Worm (Caenorhabditis elegans): Measurements from ENCODE around the gene F13H8.8.

- TF ChIP-seq mep-1 (tag; optimal IDR thresholded peaks at IDR 0.05) (no peak), ceh-62 (tag; optimal IDR thresholded peaks at IDR 0.05) (no peak), ZK546.5 (tag; optimal IDR thresholded peaks at IDR 0.05) (no peak), fkh-10 (GFP tag; optimal IDR thresholded peaks at IDR 0.05) (no peak), dve-1 (tag; optimal IDR thresholded peaks at IDR 0.05; ENCODE audit: insufficient read depth) (no peak), lir-3 (tag; optimal IDR thresholded peaks at IDR 0.05) (no peak), jun-1 (tag; optimal IDR thresholded peaks at IDR 0.05) (no peak), Y105C5A.15 (GFP tag; IDR thresholded peaks at IDR 0.05) (no peak)
Observed at ce11 chrII:6267983-6268382, at the start of gene F13H8.8.

Data from whole organism, L4 larva.